Fruit fly (Drosophila melanogaster) whole organism, prepupa: ENCODE results near the gene Idh.

ENCODE experiments used
- Blimp-1 ChIP-seq: fragments of 200-800 bp; sonication (Bioruptor generic); optimal IDR thresholded peaks from 3 replicates; lab custom pipeline; 2017; ENCODE audit warnings: missing biosample characterization, missing genetic modification characterization, mild to moderate bottlenecking, moderate library complexity, missing genetic modification reagents
- CG6808 ChIP-seq: fragments of 200-800 bp; sonication (Bioruptor generic); optimal IDR thresholded peaks from 3 replicates; lab custom pipeline; 2017; ENCODE audit warnings: missing biosample characterization, missing genetic modification characterization, mild to moderate bottlenecking, moderate library complexity, missing genetic modification reagents
- CG8319 ChIP-seq: fragments of 200-800 bp; sonication (Bioruptor generic); optimal IDR thresholded peaks from 3 replicates; lab custom pipeline; 2016; ENCODE audit warnings: missing biosample characterization, missing genetic modification characterization
- Gug ChIP-seq: fragments of 200-800 bp; sonication (Bioruptor generic); IDR thresholded peaks from 2 replicates; pipeline ENCODE4 v1.3.6; 2022; ENCODE audit warnings: missing biosample characterization, missing genetic modification characterization
- Hr38 ChIP-seq: sonication (Bioruptor generic); optimal IDR thresholded peaks from 2 replicates; lab custom pipeline; 2016; ENCODE audit warnings: missing biosample characterization, missing genetic modification characterization
- Hr39 ChIP-seq: fragments of 200-800 bp; sonication (Bioruptor generic); optimal IDR thresholded peaks from 2 replicates; lab custom pipeline; 2016; ENCODE audit warnings: missing biosample characterization, missing genetic modification characterization
- Sox102F ChIP-seq: fragments of 200-800 bp; sonication (Bioruptor generic); optimal IDR thresholded peaks from 2 replicates; lab custom pipeline; 2016; ENCODE audit warnings: missing biosample characterization, mild to moderate bottlenecking, missing genetic modification characterization
- Sox15 ChIP-seq: fragments of 200-800 bp; sonication (Bioruptor generic); optimal IDR thresholded peaks from 3 replicates; lab custom pipeline; 2016; ENCODE audit warnings: missing biosample characterization, missing genetic modification characterization
- dac ChIP-seq: fragments of 200-800 bp; sonication (Bioruptor generic); optimal IDR thresholded peaks from 2 replicates; lab custom pipeline; 2017; ENCODE audit warnings: missing biosample characterization, mild to moderate bottlenecking, missing genetic modification characterization

DNA sequence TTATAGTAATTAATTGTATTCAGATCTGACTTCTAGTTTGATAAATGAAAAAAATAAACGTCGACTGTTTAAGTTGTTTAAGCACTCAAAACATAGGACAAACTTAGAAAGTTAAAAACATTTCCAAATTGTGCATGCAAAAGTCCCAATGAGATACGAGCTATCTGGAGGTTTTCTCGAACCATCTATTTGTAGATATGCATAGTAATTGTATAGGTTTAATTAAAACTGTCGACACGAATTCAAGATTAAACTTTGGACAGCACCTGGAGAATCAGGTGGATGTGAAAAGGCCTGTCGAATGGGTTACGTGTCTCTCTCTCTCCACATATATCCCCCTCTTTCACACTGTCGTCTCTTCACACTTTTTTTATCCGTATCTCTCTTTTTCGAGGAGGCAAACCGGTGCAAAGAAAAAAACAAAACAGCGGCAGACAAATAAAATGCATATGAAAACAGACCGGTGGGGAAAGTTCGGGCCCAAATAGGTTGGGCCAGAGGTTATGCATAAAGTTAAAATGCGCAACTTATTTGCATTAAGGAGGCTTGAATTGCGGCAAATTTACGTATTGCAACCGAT, 553 bp downstream of the Idh start:
- no peak for TF ChIP-seq Hr38 (GFP tag; lab: Kevin White, UChicago)
- no peak for TF ChIP-seq Blimp-1 (GFP tag; lab: Kevin White, UChicago)
- TF ChIP-seq Sox102F (GFP tag; lab: Kevin White, UChicago), result no peak
- no peak for TF ChIP-seq Hr39 (GFP tag; lab: Kevin White, UChicago)
- no peak for TF ChIP-seq Gug (GFP tag; lab: Robert Waterston, UW)
- TF ChIP-seq CG6808 (GFP tag; lab: Kevin White, UChicago), result peak; percentile 78
- no peak for TF ChIP-seq CG8319
- no peak for TF ChIP-seq Sox15 (GFP tag; lab: Kevin White, UChicago)
- no peak for TF ChIP-seq dac (GFP tag; lab: Kevin White, UChicago)
